Fruit fly (Drosophila melanogaster): ENCODE data around the gene BBIP1.

BBIP1 gene

dm6 chr3R:9376789-9377188 lies 27.4 kb upstream of the BBIP1 start:
- no peak for TF ChIP-seq CG33017 (tag; optimal IDR thresholded peaks at IDR 0.05)
- no peak for TF ChIP-seq Mnt (GFP tag; optimal IDR thresholded peaks at IDR 0.05)
- TF ChIP-seq CG7045 (GFP tag; optimal IDR thresholded peaks at IDR 0.05): no peak
- TF ChIP-seq toe (GFP tag; optimal IDR thresholded peaks at IDR 0.05): no peak
- no peak for TF ChIP-seq cnc (optimal IDR thresholded peaks at IDR 0.05)
- TF ChIP-seq CG11617 (GFP tag; optimal IDR thresholded peaks at IDR 0.05): no peak
- no peak for TF ChIP-seq pad (GFP tag; optimal IDR thresholded peaks at IDR 0.05)
- no peak for TF ChIP-seq CG5204 (GFP tag; optimal IDR thresholded peaks at IDR 0.05)
- no peak for TF ChIP-seq CG7101 (tag; optimal IDR thresholded peaks at IDR 0.05)
- no peak for TF ChIP-seq Crg-1 (GFP tag; optimal IDR thresholded peaks at IDR 0.05)
- no peak for TF ChIP-seq tj (GFP tag; optimal IDR thresholded peaks at IDR 0.05)
- no peak for TF ChIP-seq ovo (GFP tag; optimal IDR thresholded peaks at IDR 0.05)
- no peak for TF ChIP-seq Clk (GFP tag; optimal IDR thresholded peaks at IDR 0.05)
- no peak for TF ChIP-seq CG1620 (GFP tag; optimal IDR thresholded peaks at IDR 0.05)
- no peak for TF ChIP-seq kay (GFP tag; ENCODE audit: borderline replicate concordance)
- TF ChIP-seq CG14711 (tag; optimal IDR thresholded peaks at IDR 0.05): no peak

- TF ChIP-seq CG14711 (tag; optimal IDR thresholded peaks at IDR 0.05) (no peak), CG12768 (GFP tag; optimal IDR thresholded peaks at IDR 0.05) (no peak), tj (GFP tag; optimal IDR thresholded peaks at IDR 0.05) (no peak), ovo (GFP tag; optimal IDR thresholded peaks at IDR 0.05) (no peak), pad (GFP tag; optimal IDR thresholded peaks at IDR 0.05) (no peak), CG33017 (tag; optimal IDR thresholded peaks at IDR 0.05) (no peak), bab1 (GFP tag; optimal IDR thresholded peaks at IDR 0.05) (no peak), toe (GFP tag; optimal IDR thresholded peaks at IDR 0.05) (no peak), Hr96 (GFP tag; optimal IDR thresholded peaks at IDR 0.05) (no peak), CG5204 (GFP tag; optimal IDR thresholded peaks at IDR 0.05) (no peak), Clk (GFP tag; optimal IDR thresholded peaks at IDR 0.05) (no peak), CG1620 (GFP tag; optimal IDR thresholded peaks at IDR 0.05) (no peak), CG7045 (GFP tag; optimal IDR thresholded peaks at IDR 0.05) (no peak), kay (GFP tag; ENCODE audit: borderline replicate concordance) (no peak), CG7101 (tag; optimal IDR thresholded peaks at IDR 0.05) (no peak), cnc (optimal IDR thresholded peaks at IDR 0.05) (no peak), cic (GFP tag; optimal IDR thresholded peaks at IDR 0.05) (no peak)
Observed at dm6 chr3R:9378644-9379411, 25.4 kb upstream of the BBIP1 start.

dm6 chr3R:9380970-9381369 lies 23.2 kb upstream of the BBIP1 start:
- no peak for TF ChIP-seq CG11617 (GFP tag; optimal IDR thresholded peaks at IDR 0.05)
- TF ChIP-seq Hr96 (GFP tag; optimal IDR thresholded peaks at IDR 0.05): no peak
- no peak for TF ChIP-seq Mnt (GFP tag; optimal IDR thresholded peaks at IDR 0.05)
- TF ChIP-seq CG7101 (tag; optimal IDR thresholded peaks at IDR 0.05): no peak
- no peak for TF ChIP-seq cnc (optimal IDR thresholded peaks at IDR 0.05)
- TF ChIP-seq kay (GFP tag; ENCODE audit: borderline replicate concordance): no peak
- TF ChIP-seq toe (GFP tag; optimal IDR thresholded peaks at IDR 0.05): no peak
- TF ChIP-seq CG5204 (GFP tag; optimal IDR thresholded peaks at IDR 0.05): no peak
- no peak for TF ChIP-seq CG12768 (GFP tag; optimal IDR thresholded peaks at IDR 0.05)
- TF ChIP-seq pad (GFP tag; optimal IDR thresholded peaks at IDR 0.05): no peak
- no peak for TF ChIP-seq CG1620 (GFP tag; optimal IDR thresholded peaks at IDR 0.05)
- no peak for TF ChIP-seq CG7045 (GFP tag; optimal IDR thresholded peaks at IDR 0.05)
- no peak for TF ChIP-seq CG14711 (tag; optimal IDR thresholded peaks at IDR 0.05)
- TF ChIP-seq cic (GFP tag; optimal IDR thresholded peaks at IDR 0.05): no peak

- TF ChIP-seq ovo (GFP tag; optimal IDR thresholded peaks at IDR 0.05) (no peak), toe (GFP tag; optimal IDR thresholded peaks at IDR 0.05) (no peak), cnc (optimal IDR thresholded peaks at IDR 0.05) (no peak), Crg-1 (GFP tag; optimal IDR thresholded peaks at IDR 0.05) (no peak), CG7101 (tag; optimal IDR thresholded peaks at IDR 0.05) (no peak), CG12768 (GFP tag; optimal IDR thresholded peaks at IDR 0.05) (no peak), Hr96 (GFP tag; optimal IDR thresholded peaks at IDR 0.05) (no peak), CG33017 (tag; optimal IDR thresholded peaks at IDR 0.05) (no peak)
Observed at dm6 chr3R:9385987-9386386, 18.2 kb upstream of the BBIP1 start.

- TF ChIP-seq CG5204 (GFP tag; optimal IDR thresholded peaks at IDR 0.05) (no peak), cic (GFP tag; optimal IDR thresholded peaks at IDR 0.05) (peak; percentile 79), Hr96 (GFP tag; optimal IDR thresholded peaks at IDR 0.05) (no peak), Mnt (GFP tag; optimal IDR thresholded peaks at IDR 0.05) (peak; percentile 46)
Observed at dm6 chr3R:9387634-9388033, 16.6 kb upstream of the BBIP1 start.

- TF ChIP-seq Mnt (GFP tag; optimal IDR thresholded peaks at IDR 0.05) (no peak), kay (GFP tag; ENCODE audit: borderline replicate concordance) (peak; percentile 50)
Observed at dm6 chr3R:9388321-9388720, 15.9 kb upstream of the BBIP1 start.

dm6 chr3R:9388972-9389371 lies 15.2 kb upstream of the BBIP1 start:
- TF ChIP-seq CG1620 (GFP tag; optimal IDR thresholded peaks at IDR 0.05) (no peak), CG14711 (tag; optimal IDR thresholded peaks at IDR 0.05) (no peak), tj (GFP tag; optimal IDR thresholded peaks at IDR 0.05) (peak; percentile 59)

Measured in whole organism, adult.